Worm (Caenorhabditis elegans) whole organism, young adult: Measurements from ENCODE around the gene nhr-102.

ENCODE experiments used
- C17E4.6 ChIP-seq: fragments of 200-800 bp; sonication (Bioruptor generic); IDR thresholded peaks from 2 replicates; pipeline ENCODE4 v1.3.6; 2022; ENCODE audit warnings: missing genetic modification reagents, missing genetic modification characterization, missing compliant biosample characterization
- F22D6.2 ChIP-seq: sonication (generic microtip); optimal IDR thresholded peaks from 2 replicates; lab custom pipeline; 2016; ENCODE audit warnings: mild to moderate bottlenecking, missing genetic modification characterization, missing compliant biosample characterization
- F23B12.7 ChIP-seq: sonication (generic microtip); optimal IDR thresholded peaks from 2 replicates; lab custom pipeline; 2017; ENCODE audit warnings: missing genetic modification characterization, mild to moderate bottlenecking, missing compliant biosample characterization, antibody characterized with exemption, moderate library complexity; ENCODE audit not compliant: insufficient read depth
- F39B2.1 ChIP-seq: fragments of 200-800 bp; sonication (Bioruptor generic); IDR thresholded peaks from 2 replicates; pipeline ENCODE4 v1.3.6; 2022; ENCODE audit warnings: missing genetic modification reagents, missing genetic modification characterization, missing compliant biosample characterization
- K12H6.12 ChIP-seq: fragments of 200-800 bp; sonication (Bioruptor generic); optimal IDR thresholded peaks from 2 replicates; lab custom pipeline; 2018; ENCODE audit warnings: mild to moderate bottlenecking, missing genetic modification characterization, missing compliant biosample characterization
- Y53F4B.3 ChIP-seq: fragments of 200-800 bp; sonication (Bioruptor generic); IDR thresholded peaks from 2 replicates; pipeline ENCODE4 v1.3.6; 2022; ENCODE audit warnings: missing genetic modification reagents, missing genetic modification characterization, missing compliant biosample characterization
- aptf-3 ChIP-seq: fragments of 200-800 bp; sonication (Bioruptor generic); IDR thresholded peaks from 2 replicates; pipeline ENCODE4 v1.3.6; 2022; ENCODE audit warnings: missing genetic modification characterization, missing compliant biosample characterization
- atf-7 ChIP-seq: sonication (generic microtip); optimal IDR thresholded peaks from 2 replicates; lab custom pipeline; 2017; ENCODE audit warnings: mild to moderate bottlenecking, missing genetic modification characterization, missing compliant biosample characterization
- bed-1 ChIP-seq: fragments of 200-800 bp; sonication (Bioruptor generic); IDR thresholded peaks from 2 replicates; pipeline ENCODE4 v1.3.6; 2022; ENCODE audit warnings: missing genetic modification reagents, missing genetic modification characterization, missing compliant biosample characterization
- cebp-1 ChIP-seq, 2 experiments: fragments of 200-800 bp in 1 of 2; sonication (Bioruptor generic) in 1 of 2; sonication (generic microtip) in 1 of 2; IDR thresholded peaks in 1 of 2; optimal IDR thresholded peaks in 1 of 2; 2 replicates each; pipeline versions ENCODE4 v1.3.6 to Lab custom; 2017 to 2022; ENCODE audit warnings: missing compliant biosample characterization in 2 of 2, missing genetic modification characterization in 2 of 2, mild to moderate bottlenecking in 1 of 2, missing genetic modification reagents in 1 of 2, moderate library complexity in 1 of 2
- cebp-2 ChIP-seq: fragments of 200-800 bp; sonication (Bioruptor generic); IDR thresholded peaks from 2 replicates; pipeline ENCODE4 v1.3.6; 2022; ENCODE audit warnings: missing genetic modification characterization, missing compliant biosample characterization
- ceh-40 ChIP-seq: fragments of 200-800 bp; sonication (Bioruptor generic); IDR thresholded peaks from 2 replicates; pipeline ENCODE4 v1.3.6; 2022; ENCODE audit warnings: missing genetic modification characterization, missing compliant biosample characterization
- ceh-58 ChIP-seq: fragments of 200-800 bp; sonication (Bioruptor generic); IDR thresholded peaks from 2 replicates; pipeline ENCODE4 v1.3.6; 2022; ENCODE audit warnings: missing genetic modification characterization, missing compliant biosample characterization
- ceh-91 ChIP-seq: fragments of 200-800 bp; sonication (Bioruptor generic); IDR thresholded peaks from 2 replicates; pipeline ENCODE4 v1.3.6; 2022; ENCODE audit warnings: missing genetic modification reagents, missing genetic modification characterization, missing compliant biosample characterization
- die-1 ChIP-seq: sonication (generic microtip); optimal IDR thresholded peaks from 2 replicates; lab custom pipeline; 2016; ENCODE audit warnings: missing genotype, mild to moderate bottlenecking, missing genetic modification characterization, missing compliant biosample characterization
- efl-1 ChIP-seq: fragments of 150-350 bp; optimal IDR thresholded peaks from 2 replicates; lab custom pipeline; 2014; ENCODE audit warnings: missing biosample characterization, missing genetic modification reagents, missing genetic modification characterization
- egl-18 ChIP-seq: fragments of 200-800 bp; sonication (Bioruptor generic); IDR thresholded peaks from 2 replicates; pipeline ENCODE4 v1.3.6; 2022; ENCODE audit warnings: missing genetic modification reagents, missing genetic modification characterization, missing compliant biosample characterization
- fkh-3 ChIP-seq: sonication (generic microtip); optimal IDR thresholded peaks from 2 replicates; lab custom pipeline; 2016; ENCODE audit warnings: mild to moderate bottlenecking, missing genetic modification characterization, missing compliant biosample characterization
- hlh-12 ChIP-seq: sonication (generic microtip); optimal IDR thresholded peaks from 2 replicates; lab custom pipeline; 2016; ENCODE audit warnings: missing genetic modification characterization, missing compliant biosample characterization
- hmg-1.2 ChIP-seq: fragments of 200-800 bp; sonication (Bioruptor generic); IDR thresholded peaks from 2 replicates; pipeline ENCODE4 v1.3.6; 2022; ENCODE audit warnings: missing genetic modification reagents, missing genetic modification characterization, missing compliant biosample characterization
- let-607 ChIP-seq, 2 experiments: fragments of 200-800 bp in 1 of 2; sonication (Bioruptor generic) in 1 of 2; sonication (generic microtip) in 1 of 2; optimal IDR thresholded peaks; 2 replicates each; lab custom pipeline; 2016 to 2018; ENCODE audit warnings: mild to moderate bottlenecking in 2 of 2, missing compliant biosample characterization in 2 of 2, missing genetic modification characterization in 2 of 2, moderate library complexity in 2 of 2, missing genotype in 1 of 2
- lin-26 ChIP-seq: fragments of 200-800 bp; sonication (Bioruptor generic); IDR thresholded peaks from 2 replicates; pipeline ENCODE4 v1.3.6; 2022; ENCODE audit warnings: missing genetic modification reagents, missing genetic modification characterization, missing compliant biosample characterization
- lin-40 ChIP-seq: sonication (generic microtip); optimal IDR thresholded peaks from 2 replicates; lab custom pipeline; 2016; ENCODE audit warnings: missing genetic modification characterization, mild to moderate bottlenecking, missing compliant biosample characterization, missing genotype, missing genetic modification reagents
- lin-54 ChIP-seq: fragments of 200-800 bp; sonication (Bioruptor generic); optimal IDR thresholded peaks from 2 replicates; lab custom pipeline; 2018; ENCODE audit warnings: mild to moderate bottlenecking, missing genetic modification characterization, missing compliant biosample characterization
- lsl-1 ChIP-seq: fragments of 200-800 bp; sonication (Bioruptor generic); optimal IDR thresholded peaks from 2 replicates; lab custom pipeline; 2018; ENCODE audit warnings: mild to moderate bottlenecking, missing genetic modification characterization, moderate library complexity, missing compliant biosample characterization
- madf-6 ChIP-seq: fragments of 200-800 bp; sonication (Bioruptor generic); IDR thresholded peaks from 2 replicates; pipeline ENCODE4 v1.3.6; 2022; ENCODE audit warnings: missing genetic modification reagents, missing genetic modification characterization, missing compliant biosample characterization
- madf-8 ChIP-seq: fragments of 200-800 bp; sonication (Bioruptor generic); conservative IDR thresholded peaks from 2 replicates; pipeline ENCODE4 v1.3.6; 2022; ENCODE audit warnings: missing genetic modification reagents, missing genetic modification characterization, missing compliant biosample characterization
- mcd-1 ChIP-seq: fragments of 200-800 bp; sonication (Bioruptor generic); IDR thresholded peaks from 2 replicates; pipeline ENCODE4 v1.3.6; 2022; ENCODE audit warnings: missing genetic modification reagents, missing genetic modification characterization, missing compliant biosample characterization
- mes-4 ChIP-seq: sonication (generic microtip); optimal IDR thresholded peaks from 2 replicates; lab custom pipeline; 2016; ENCODE audit warnings: missing genotype, missing genetic modification characterization, missing compliant biosample characterization
- nfya-1 ChIP-seq: sonication (generic microtip); optimal IDR thresholded peaks from 2 replicates; lab custom pipeline; 2017; ENCODE audit warnings: antibody characterized with exemption, missing compliant biosample characterization, missing genetic modification characterization, borderline replicate concordance; ENCODE audit not compliant: insufficient read depth
- nhr-120 ChIP-seq: fragments of 200-800 bp; sonication (Bioruptor generic); IDR thresholded peaks from 2 replicates; pipeline ENCODE4 v1.3.6; 2022; ENCODE audit warnings: missing genetic modification characterization, missing compliant biosample characterization
- nhr-80 ChIP-seq: sonication (generic microtip); optimal IDR thresholded peaks from 2 replicates; lab custom pipeline; 2016; ENCODE audit warnings: missing genetic modification characterization, missing compliant biosample characterization
- pbrm-1 ChIP-seq: fragments of 200-800 bp; sonication (Bioruptor generic); IDR thresholded peaks from 2 replicates; pipeline ENCODE4 v1.3.6; 2022; ENCODE audit warnings: missing genetic modification reagents, missing genetic modification characterization, missing compliant biosample characterization
- pha-4 ChIP-seq: fragments of 150-350 bp; sonication (generic microtip); optimal IDR thresholded peaks from 2 replicates; lab custom pipeline; 2014; ENCODE audit warnings: missing biosample characterization, missing genetic modification reagents, missing genetic modification characterization
- rcor-1 ChIP-seq: fragments of 200-800 bp; sonication (Bioruptor generic); IDR thresholded peaks from 2 replicates; pipeline ENCODE4 v1.3.6; 2022; ENCODE audit warnings: missing genetic modification reagents, missing genetic modification characterization, missing compliant biosample characterization
- sdz-38 ChIP-seq: sonication (generic microtip); optimal IDR thresholded peaks from 2 replicates; lab custom pipeline; 2016; ENCODE audit warnings: missing genotype, missing genetic modification characterization, missing compliant biosample characterization
- snpc-3.4 ChIP-seq: sonication (generic microtip); optimal IDR thresholded peaks from 2 replicates; lab custom pipeline; 2017; ENCODE audit warnings: missing genetic modification characterization, mild to moderate bottlenecking, missing compliant biosample characterization, antibody characterized with exemption, moderate library complexity, missing genotype, missing genetic modification reagents
- sptf-2 ChIP-seq: fragments of 200-800 bp; sonication (Bioruptor generic); optimal IDR thresholded peaks from 2 replicates; lab custom pipeline; 2018; ENCODE audit warnings: mild to moderate bottlenecking, missing genetic modification characterization, missing compliant biosample characterization
- tbx-9 ChIP-seq: sonication (generic microtip); optimal IDR thresholded peaks from 2 replicates; lab custom pipeline; 2016; ENCODE audit warnings: borderline replicate concordance, missing genetic modification characterization, inconsistent platforms, missing compliant biosample characterization
- unc-62 ChIP-seq: fragments of 150-350 bp; optimal IDR thresholded peaks from 2 replicates; lab custom pipeline; 2014; ENCODE audit warnings: missing biosample characterization, missing genetic modification reagents, missing genetic modification characterization
- ztf-6 ChIP-seq: fragments of 200-800 bp; sonication (Bioruptor generic); IDR thresholded peaks from 2 replicates; pipeline ENCODE4 v1.3.6; 2022; ENCODE audit warnings: missing genetic modification reagents, missing genetic modification characterization, missing compliant biosample characterization

nhr-102 gene

ce11 chrV:15891761-15892160 lies 15.6 kb upstream of the nhr-102 start, which contains the start of gene T06C12.12:
TSS of gene T06C12.12 (plus strand) at chrV:15892061.
- TF ChIP-seq hmg-1.2 (GFP tag; lab: Robert Waterston, UW): no peak
- no peak for TF ChIP-seq mcd-1 (GFP tag; lab: Robert Waterston, UW)
- no peak for TF ChIP-seq bed-1 (GFP tag; lab: Robert Waterston, UW)
- no peak for TF ChIP-seq nhr-120
- TF ChIP-seq madf-6 (GFP tag; lab: Robert Waterston, UW): no peak
- TF ChIP-seq F22D6.2 (tag; lab: Kevin White, UChicago): no peak
- TF ChIP-seq pbrm-1 (GFP tag; lab: Robert Waterston, UW): no peak
- no peak for TF ChIP-seq let-607 (tag; optimal IDR thresholded peaks at IDR 0.05; lab: Kevin White, UChicago)
- TF ChIP-seq snpc-3.4 (tag; lab: Kevin White, UChicago): no peak
- TF ChIP-seq ceh-58 (GFP tag; lab: Robert Waterston, UW): no peak
- TF ChIP-seq mes-4 (tag; lab: Kevin White, UChicago): no peak
- TF ChIP-seq ceh-40: no peak
- TF ChIP-seq ztf-6 (GFP tag; lab: Robert Waterston, UW): no peak

- TF ChIP-seq hlh-12 (no peak), lin-54 (GFP tag; lab: Kevin White, UChicago) (no peak), atf-7 (no peak), unc-62 (no peak), nhr-80 (tag; lab: Kevin White, UChicago) (peak; percentile 74), nfya-1 (tag; lab: Kevin White, UChicago) (no peak), cebp-2 (GFP tag; lab: Robert Waterston, UW) (no peak), lin-26 (no peak)
These were observed 15.1 kb upstream of the nhr-102 start for ce11 chrV:15891279-15891678.

ce11 chrV:15890115-15890514 lies 13.9 kb upstream of the nhr-102 start:
- TF ChIP-seq C17E4.6 (GFP tag; lab: Robert Waterston, UW) (no peak), fkh-3 (no peak), cebp-1 (GFP tag; IDR thresholded peaks at IDR 0.05; lab: Robert Waterston, UW) (no peak), cebp-1 (tag; optimal IDR thresholded peaks at IDR 0.05; lab: Kevin White, UChicago) (peak; percentile 28), lin-40 (tag; lab: Kevin White, UChicago) (no peak), pha-4 (tag; lab: Kevin White, UChicago) (no peak), nhr-80 (tag; lab: Kevin White, UChicago) (peak; percentile 31)

ce11 chrV:15888751-15889150 lies 12.5 kb upstream of the nhr-102 start, which contains the start of gene cgt-1:
TSS of gene cgt-1 (minus strand) at chrV:15888851.
- no peak for TF ChIP-seq F39B2.1 (GFP tag; lab: Robert Waterston, UW)
- no peak for TF ChIP-seq egl-18 (GFP tag; lab: Robert Waterston, UW)
- no peak for TF ChIP-seq tbx-9 (tag; lab: Kevin White, UChicago)
- no peak for TF ChIP-seq Y53F4B.3
- TF ChIP-seq F23B12.7 (tag; lab: Kevin White, UChicago): no peak
- TF ChIP-seq sdz-38 (tag; lab: Kevin White, UChicago): no peak
- no peak for TF ChIP-seq lsl-1
- no peak for TF ChIP-seq aptf-3 (GFP tag; lab: Robert Waterston, UW)
- no peak for TF ChIP-seq madf-8 (GFP tag; lab: Robert Waterston, UW)
- TF ChIP-seq sptf-2 (GFP tag; lab: Kevin White, UChicago): no peak
- TF ChIP-seq efl-1 (GFP tag; lab: Kevin White, UChicago): no peak
- TF ChIP-seq ceh-91 (GFP tag; lab: Robert Waterston, UW): no peak
- TF ChIP-seq die-1 (tag; lab: Kevin White, UChicago): no peak
- no peak for TF ChIP-seq K12H6.12 (tag; lab: Kevin White, UChicago)
- no peak for TF ChIP-seq rcor-1
